Worm (Caenorhabditis elegans): ENCODE results near the gene insc-1.

- no peak for TF ChIP-seq hlh-30 (tag; optimal IDR thresholded peaks at IDR 0.05; ENCODE audit: insufficient read depth)
- TF ChIP-seq pqm-1 (tag; optimal IDR thresholded peaks at IDR 0.05) = no peak
- no peak for TF ChIP-seq tbx-2 (tag; optimal IDR thresholded peaks at IDR 0.05)
- TF ChIP-seq nhr-11 (tag; optimal IDR thresholded peaks at IDR 0.05) = no peak
- no peak for TF ChIP-seq ama-1 (optimal IDR thresholded peaks at IDR 0.05)
- TF ChIP-seq elt-2 (tag; optimal IDR thresholded peaks at IDR 0.05) = no peak
- no peak for TF ChIP-seq pros-1 (tag; optimal IDR thresholded peaks at IDR 0.05)
Observed at ce11 chrII:7341572-7342303, 17.0 kb upstream of the insc-1 start.
